Worm (Caenorhabditis elegans): ENCODE data around the gene snr-1.

The snr-1 gene

DNA sequence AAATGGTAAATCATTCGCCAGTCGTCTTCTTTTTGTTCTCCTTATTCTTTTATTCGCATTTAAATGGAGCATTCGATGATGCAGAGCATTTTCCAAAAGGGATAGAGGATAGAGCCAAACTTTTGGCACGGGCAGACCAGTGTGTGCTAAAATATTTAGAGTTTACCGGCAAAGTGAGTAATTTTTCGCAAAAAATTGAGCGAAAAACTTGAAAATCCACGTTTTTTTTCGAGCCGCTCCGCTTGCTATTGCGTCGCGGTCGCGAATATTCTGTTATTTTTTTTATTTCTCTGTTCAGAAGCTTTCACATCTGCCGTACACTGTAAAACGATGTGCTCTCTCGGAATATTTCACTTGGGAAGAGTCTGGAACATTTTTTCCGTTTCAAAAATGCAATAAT, 1.0 kb downstream of the snr-1 start, which contains the start of gene Y116A8C.43:
Gene Y116A8C.43, plus strand, starts transcription at position 3 of the 400 bp plus-strand sequence.
- TF ChIP-seq rbr-2 (tag; optimal IDR thresholded peaks at IDR 0.05) (peak; percentile 9), arid-1 (GFP tag; conservative IDR thresholded peaks at IDR 0.05) (peak; percentile 11; the same call in 1 of the 2 replicates), ama-1 (optimal IDR thresholded peaks at IDR 0.05) (peak; percentile 84), T26A8.4 (GFP tag; IDR thresholded peaks at IDR 0.05) (0 out of 2 replicates have a peak, but pooled peaks have one; percentile 27), aha-1 (tag) (peak; percentile 76), lin-38 (GFP tag; IDR thresholded peaks at IDR 0.05) (peak; percentile 73), zip-2 (tag; optimal IDR thresholded peaks at IDR 0.05) (no peak), F49E8.2 (tag; optimal IDR thresholded peaks at IDR 0.05; ENCODE audit: borderline replicate concordance) (peak; percentile 79), zfp-3 (GFP tag; conservative IDR thresholded peaks at IDR 0.05) (0 out of 2 replicates have a peak, but pooled peaks have one; percentile 17), daf-16 (GFP tag; optimal IDR thresholded peaks at IDR 0.05) (no peak), daf-16 (tag; optimal IDR thresholded peaks at IDR 0.05) (peak; percentile 27), mes-2 (tag; optimal IDR thresholded peaks at IDR 0.05; ENCODE audit: poor library complexity, severe bottlenecking) (peak; percentile 23), jun-1 (tag; optimal IDR thresholded peaks at IDR 0.05) (no peak), ceh-20 (GFP tag; IDR thresholded peaks at IDR 0.05) (no peak), unc-130 (GFP tag; optimal IDR thresholded peaks at IDR 0.05) (peak; percentile 56)

ce11 chrIV:17093701-17094100, 5.9 kb downstream of the snr-1 start, which contains the start of gene Y116A8C.29:
Gene Y116A8C.29 (plus strand): TSS chrIV:17094028.
- TF ChIP-seq fos-1 (tag; optimal IDR thresholded peaks at IDR 0.05) (no peak), spr-1 (tag; optimal IDR thresholded peaks at IDR 0.05) (no peak), zag-1 (tag; optimal IDR thresholded peaks at IDR 0.05) (no peak), dve-1 (tag; optimal IDR thresholded peaks at IDR 0.05; ENCODE audit: insufficient read depth) (peak; percentile 14), nhr-42 (GFP tag; IDR thresholded peaks at IDR 0.05) (no peak), sdz-12 (GFP tag; optimal IDR thresholded peaks at IDR 0.05) (no peak), ceh-62 (tag; optimal IDR thresholded peaks at IDR 0.05) (no peak), hif-1 (tag; optimal IDR thresholded peaks at IDR 0.05) (no peak), skn-1 (tag; optimal IDR thresholded peaks at IDR 0.05) (no peak), unc-130 (GFP tag; optimal IDR thresholded peaks at IDR 0.05) (no peak), unc-62 (GFP tag; optimal IDR thresholded peaks at IDR 0.05 in 1 of 2) (peak in 1 of 2 experiments; percentile 25), unc-62 (tag; optimal IDR thresholded peaks at IDR 0.05) (no peak), lin-38 (GFP tag; IDR thresholded peaks at IDR 0.05) (no peak), ZK546.5 (tag; optimal IDR thresholded peaks at IDR 0.05) (no peak), tag-97 (GFP tag; IDR thresholded peaks at IDR 0.05) (no peak), lir-3 (tag; optimal IDR thresholded peaks at IDR 0.05) (no peak), mdt-29 (GFP tag; IDR thresholded peaks at IDR 0.05) (no peak), F10B5.3 (tag; optimal IDR thresholded peaks at IDR 0.05) (no peak), nhr-6 (tag; optimal IDR thresholded peaks at IDR 0.05) (no peak), pha-4 (GFP tag; IDR thresholded peaks at IDR 0.05) (no peak), pha-4 (tag; optimal IDR thresholded peaks at IDR 0.05) (peak; percentile 27), nhr-77 (tag; optimal IDR thresholded peaks at IDR 0.05) (no peak), ceh-44 (GFP tag; IDR thresholded peaks at IDR 0.05) (no peak)

ce11 chrIV:17096168-17096567, 8.3 kb downstream of the snr-1 start, which contains the start of gene Y116A8C.27:
Gene Y116A8C.27 (minus strand): TSS chrIV:17096268.
- TF ChIP-seq ama-1 (optimal IDR thresholded peaks at IDR 0.05) (peak; percentile 32), ceh-44 (GFP tag; IDR thresholded peaks at IDR 0.05) (no peak), nhr-6 (tag; optimal IDR thresholded peaks at IDR 0.05) (no peak)

DNA sequence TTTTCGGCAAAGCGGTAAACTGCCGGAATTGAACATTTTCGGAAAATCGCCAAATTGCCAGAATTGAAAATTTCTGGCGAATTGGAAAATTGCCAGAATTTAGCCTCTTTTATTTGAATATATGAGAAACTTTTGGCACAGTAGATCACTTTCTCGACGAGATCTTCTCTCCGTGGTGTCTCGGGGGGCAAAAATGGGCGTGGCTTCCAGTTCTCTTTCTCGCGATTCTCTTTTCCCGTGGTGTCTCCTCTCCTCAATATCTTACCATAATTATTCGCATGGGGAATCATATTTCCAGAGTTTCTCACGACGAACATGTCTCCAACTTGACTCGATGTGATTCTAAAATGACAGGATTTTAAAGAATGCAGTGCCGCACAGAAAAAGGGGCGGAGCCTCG, 11.3 kb downstream of the snr-1 start:
- TF ChIP-seq aha-1 (tag): peak; percentile 48
- no peak for TF ChIP-seq T20F7.1 (GFP tag; optimal IDR thresholded peaks at IDR 0.05)
- 0 out of 2 replicates have a peak, but pooled peaks have one; percentile 17 for TF ChIP-seq snpc-1.2 (GFP tag; IDR thresholded peaks at IDR 0.05)

Measured in whole organism, L4 larva.